Worm (Caenorhabditis elegans) whole organism, young adult: ENCODE data around the gene phb-2.

Source experiments
- B0336.3 ChIP-seq: fragments of 200-800 bp; sonication (Bioruptor generic); IDR thresholded peaks from 2 replicates; pipeline ENCODE4 v1.3.6; 2022; ENCODE audit warnings: missing genetic modification characterization, missing compliant biosample characterization
- C17E4.6 ChIP-seq: fragments of 200-800 bp; sonication (Bioruptor generic); IDR thresholded peaks from 2 replicates; pipeline ENCODE4 v1.3.6; 2022; ENCODE audit warnings: missing genetic modification reagents, missing genetic modification characterization, missing compliant biosample characterization
- F10E7.11 ChIP-seq: sonication (generic microtip); optimal IDR thresholded peaks from 2 replicates; lab custom pipeline; 2017; ENCODE audit warnings: mild to moderate bottlenecking, missing genetic modification characterization, moderate library complexity, missing compliant biosample characterization
- F22D6.2 ChIP-seq: sonication (generic microtip); optimal IDR thresholded peaks from 2 replicates; lab custom pipeline; 2016; ENCODE audit warnings: mild to moderate bottlenecking, missing genetic modification characterization, missing compliant biosample characterization
- F39B2.1 ChIP-seq: fragments of 200-800 bp; sonication (Bioruptor generic); IDR thresholded peaks from 2 replicates; pipeline ENCODE4 v1.3.6; 2022; ENCODE audit warnings: missing genetic modification reagents, missing genetic modification characterization, missing compliant biosample characterization
- T26A5.8 ChIP-seq: sonication (generic microtip); optimal IDR thresholded peaks from 2 replicates; lab custom pipeline; 2016; ENCODE audit warnings: missing genetic modification characterization, missing compliant biosample characterization
- chd-7 ChIP-seq: sonication (generic microtip); optimal IDR thresholded peaks from 2 replicates; lab custom pipeline; 2016; ENCODE audit warnings: mild to moderate bottlenecking, missing genetic modification characterization, moderate library complexity, missing compliant biosample characterization
- egl-18 ChIP-seq: fragments of 200-800 bp; sonication (Bioruptor generic); IDR thresholded peaks from 2 replicates; pipeline ENCODE4 v1.3.6; 2022; ENCODE audit warnings: missing genetic modification reagents, missing genetic modification characterization, missing compliant biosample characterization
- ekl-4 ChIP-seq: fragments of 200-800 bp; sonication (Bioruptor generic); IDR thresholded peaks from 2 replicates; pipeline ENCODE4 v1.3.6; 2022; ENCODE audit warnings: missing genetic modification reagents, missing genetic modification characterization, missing compliant biosample characterization
- ets-4 ChIP-seq: fragments of 200-800 bp; sonication (Bioruptor generic); optimal IDR thresholded peaks from 2 replicates; lab custom pipeline; 2018; ENCODE audit warnings: mild to moderate bottlenecking, missing genetic modification characterization, missing compliant biosample characterization
- let-607 ChIP-seq, 2 experiments: fragments of 200-800 bp in 1 of 2; sonication (Bioruptor generic) in 1 of 2; sonication (generic microtip) in 1 of 2; optimal IDR thresholded peaks; 2 replicates each; lab custom pipeline; 2016 to 2018; ENCODE audit warnings: mild to moderate bottlenecking in 2 of 2, missing compliant biosample characterization in 2 of 2, missing genetic modification characterization in 2 of 2, moderate library complexity in 2 of 2, missing genotype in 1 of 2
- nhr-27 ChIP-seq: fragments of 200-800 bp; sonication (Bioruptor generic); optimal IDR thresholded peaks from 2 replicates; lab custom pipeline; 2018; ENCODE audit warnings: mild to moderate bottlenecking, missing genetic modification characterization, moderate library complexity, missing compliant biosample characterization
- snpc-1.3 ChIP-seq: sonication (generic microtip); optimal IDR thresholded peaks from 2 replicates; lab custom pipeline; 2017; ENCODE audit warnings: missing genetic modification characterization, mild to moderate bottlenecking, missing compliant biosample characterization, antibody characterized with exemption, moderate library complexity, missing genotype, missing genetic modification reagents; ENCODE audit not compliant: insufficient read depth
- sptf-2 ChIP-seq: fragments of 200-800 bp; sonication (Bioruptor generic); optimal IDR thresholded peaks from 2 replicates; lab custom pipeline; 2018; ENCODE audit warnings: mild to moderate bottlenecking, missing genetic modification characterization, missing compliant biosample characterization

DNA sequence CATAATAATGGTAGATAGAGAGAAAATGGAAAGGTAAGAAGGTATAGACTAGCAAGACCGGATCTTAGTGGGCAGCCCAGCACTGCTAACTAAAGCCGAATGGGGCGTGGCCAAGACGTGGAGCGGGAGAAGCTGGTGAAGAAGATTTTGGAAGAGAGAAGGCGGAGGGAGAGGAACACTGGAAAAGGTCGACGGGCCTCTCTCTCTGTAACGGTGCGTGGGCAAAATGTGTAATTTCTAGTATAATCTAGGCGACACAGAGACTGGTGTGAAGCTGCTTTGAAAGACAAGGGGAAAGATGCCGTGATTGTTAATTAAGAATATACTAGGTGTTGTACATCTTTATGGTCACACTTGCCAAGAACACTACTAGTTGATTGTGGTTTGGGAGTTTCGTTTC lies 4.8 kb downstream of the phb-2 start, which contains the start of gene F13H8.5:
- TF ChIP-seq C17E4.6, result no peak
- TF ChIP-seq egl-18 (GFP tag; lab: Robert Waterston, UW), result no peak
- TF ChIP-seq let-607 (tag; optimal IDR thresholded peaks at IDR 0.05; lab: Kevin White, UChicago), result no peak
- TF ChIP-seq F22D6.2 (tag; lab: Kevin White, UChicago), result no peak
- no peak for TF ChIP-seq sptf-2 (GFP tag; lab: Kevin White, UChicago)
- no peak for TF ChIP-seq F39B2.1
- no peak for TF ChIP-seq T26A5.8 (tag; lab: Kevin White, UChicago)
- no peak for TF ChIP-seq nhr-27 (tag; lab: Kevin White, UChicago)
- TF ChIP-seq F10E7.11 (tag; lab: Kevin White, UChicago), result no peak
- TF ChIP-seq snpc-1.3, result no peak
- no peak for TF ChIP-seq B0336.3 (GFP tag; lab: Robert Waterston, UW)
- no peak for TF ChIP-seq chd-7 (tag; lab: Kevin White, UChicago)
- TF ChIP-seq ets-4 (GFP tag; lab: Kevin White, UChicago), result no peak
- TF ChIP-seq ekl-4 (GFP tag; lab: Robert Waterston, UW), result no peak
